Worm (Caenorhabditis elegans) whole organism, young adult: ENCODE results near the gene T23B12.11.
A peak's percentile ranks its signal among the peaks of the same experiment; 100 is the strongest.

Experiments used
- B0019.2 ChIP-seq: fragments of 200-800 bp; sonication (Bioruptor generic); conservative IDR thresholded peaks from 2 replicates; pipeline ENCODE4 v1.3.6; 2022; ENCODE audit warnings: missing genetic modification reagents, missing genetic modification characterization, missing compliant biosample characterization
- B0261.1 ChIP-seq: sonication (generic microtip); optimal IDR thresholded peaks from 2 replicates; lab custom pipeline; 2016; ENCODE audit warnings: mild to moderate bottlenecking, missing genetic modification characterization, moderate library complexity, missing compliant biosample characterization
- F37B4.10 ChIP-seq: fragments of 200-800 bp; sonication (Bioruptor generic); IDR thresholded peaks from 2 replicates; pipeline ENCODE4 v1.3.6; 2022; ENCODE audit warnings: missing genetic modification characterization, missing compliant biosample characterization
- F49E8.2 ChIP-seq: sonication (generic microtip); optimal IDR thresholded peaks from 3 replicates; lab custom pipeline; 2017; ENCODE audit warnings: missing genetic modification characterization, mild to moderate bottlenecking, missing compliant biosample characterization, antibody characterized with exemption, moderate library complexity; ENCODE audit not compliant: insufficient read depth
- K12H6.12 ChIP-seq: fragments of 200-800 bp; sonication (Bioruptor generic); optimal IDR thresholded peaks from 2 replicates; lab custom pipeline; 2018; ENCODE audit warnings: mild to moderate bottlenecking, missing genetic modification characterization, missing compliant biosample characterization
- Y53F4B.3 ChIP-seq: fragments of 200-800 bp; sonication (Bioruptor generic); IDR thresholded peaks from 2 replicates; pipeline ENCODE4 v1.3.6; 2022; ENCODE audit warnings: missing genetic modification reagents, missing genetic modification characterization, missing compliant biosample characterization
- Y53G8AR.9 ChIP-seq: fragments of 200-800 bp; sonication (Bioruptor generic); conservative IDR thresholded peaks from 2 replicates; pipeline ENCODE4 v1.3.6; 2022; ENCODE audit warnings: missing genetic modification reagents, missing genetic modification characterization, missing compliant biosample characterization
- Y56A3A.18 ChIP-seq: fragments of 200-800 bp; sonication (Bioruptor generic); IDR thresholded peaks from 2 replicates; pipeline ENCODE4 v1.3.6; 2022; ENCODE audit warnings: missing genetic modification reagents, missing genetic modification characterization, missing compliant biosample characterization
- Y67H2A.10 ChIP-seq: fragments of 200-800 bp; sonication (Bioruptor generic); conservative IDR thresholded peaks from 2 replicates; pipeline ENCODE4 v1.3.6; 2022; ENCODE audit warnings: missing genetic modification reagents, missing genetic modification characterization, missing compliant biosample characterization
- aptf-2 ChIP-seq: fragments of 200-800 bp; sonication (Bioruptor generic); conservative IDR thresholded peaks from 2 replicates; pipeline ENCODE4 v1.3.6; 2022; ENCODE audit warnings: missing genetic modification reagents, missing genetic modification characterization, missing compliant biosample characterization
- ccch-3 ChIP-seq: fragments of 200-800 bp; sonication (Bioruptor generic); optimal IDR thresholded peaks from 2 replicates; lab custom pipeline; 2018; ENCODE audit warnings: mild to moderate bottlenecking, missing genetic modification characterization, missing compliant biosample characterization
- ceh-100 ChIP-seq: fragments of 200-800 bp; sonication (Bioruptor generic); IDR thresholded peaks from 2 replicates; pipeline ENCODE4 v1.3.6; 2022; ENCODE audit warnings: missing genetic modification reagents, missing genetic modification characterization, missing compliant biosample characterization
- ceh-27 ChIP-seq: fragments of 200-800 bp; sonication (Bioruptor generic); optimal IDR thresholded peaks from 2 replicates; lab custom pipeline; 2018; ENCODE audit warnings: mild to moderate bottlenecking, missing genetic modification characterization, moderate library complexity, missing compliant biosample characterization
- ceh-58 ChIP-seq: fragments of 200-800 bp; sonication (Bioruptor generic); IDR thresholded peaks from 2 replicates; pipeline ENCODE4 v1.3.6; 2022; ENCODE audit warnings: missing genetic modification characterization, missing compliant biosample characterization
- ceh-91 ChIP-seq: fragments of 200-800 bp; sonication (Bioruptor generic); IDR thresholded peaks from 2 replicates; pipeline ENCODE4 v1.3.6; 2022; ENCODE audit warnings: missing genetic modification reagents, missing genetic modification characterization, missing compliant biosample characterization
- chd-7 ChIP-seq: sonication (generic microtip); optimal IDR thresholded peaks from 2 replicates; lab custom pipeline; 2016; ENCODE audit warnings: mild to moderate bottlenecking, missing genetic modification characterization, moderate library complexity, missing compliant biosample characterization
- die-1 ChIP-seq: sonication (generic microtip); optimal IDR thresholded peaks from 2 replicates; lab custom pipeline; 2016; ENCODE audit warnings: missing genotype, mild to moderate bottlenecking, missing genetic modification characterization, missing compliant biosample characterization
- dpff-1 ChIP-seq: sonication (generic microtip); optimal IDR thresholded peaks from 2 replicates; lab custom pipeline; 2017; ENCODE audit warnings: mild to moderate bottlenecking, missing genetic modification characterization, missing compliant biosample characterization
- hlh-26 ChIP-seq: fragments of 200-800 bp; sonication (Bioruptor generic); conservative IDR thresholded peaks from 2 replicates; pipeline ENCODE4 v1.3.6; 2022; ENCODE audit warnings: missing genetic modification reagents, missing genetic modification characterization, missing compliant biosample characterization
- lag-1 ChIP-seq: fragments of 200-800 bp; sonication (Bioruptor generic); IDR thresholded peaks from 2 replicates; pipeline ENCODE4 v1.3.6; 2022; ENCODE audit warnings: missing genetic modification reagents, missing genetic modification characterization, missing compliant biosample characterization
- let-526 ChIP-seq: fragments of 200-800 bp; sonication (Bioruptor generic); IDR thresholded peaks from 2 replicates; pipeline ENCODE4 v1.3.6; 2022; ENCODE audit warnings: missing genetic modification reagents, missing genetic modification characterization, missing compliant biosample characterization
- madf-6 ChIP-seq: fragments of 200-800 bp; sonication (Bioruptor generic); IDR thresholded peaks from 2 replicates; pipeline ENCODE4 v1.3.6; 2022; ENCODE audit warnings: missing genetic modification reagents, missing genetic modification characterization, missing compliant biosample characterization
- mxl-1 ChIP-seq: sonication (generic microtip); optimal IDR thresholded peaks from 2 replicates; lab custom pipeline; 2016; ENCODE audit warnings: missing genetic modification characterization, missing compliant biosample characterization
- nfyb-1 ChIP-seq: fragments of 200-800 bp; sonication (Bioruptor generic); IDR thresholded peaks from 2 replicates; pipeline ENCODE4 v1.3.6; 2022; ENCODE audit warnings: missing genetic modification reagents, missing genetic modification characterization, missing compliant biosample characterization
- nhr-27 ChIP-seq: fragments of 200-800 bp; sonication (Bioruptor generic); optimal IDR thresholded peaks from 2 replicates; lab custom pipeline; 2018; ENCODE audit warnings: mild to moderate bottlenecking, missing genetic modification characterization, moderate library complexity, missing compliant biosample characterization
- pha-4 ChIP-seq: fragments of 150-350 bp; sonication (generic microtip); optimal IDR thresholded peaks from 2 replicates; lab custom pipeline; 2014; ENCODE audit warnings: missing biosample characterization, missing genetic modification reagents, missing genetic modification characterization
- rpc-1 ChIP-seq, 2 experiments: fragments of 150-350 bp in 1 of 2; sonication (generic microtip) in 1 of 2; optimal IDR thresholded peaks; 2 replicates each; lab custom pipeline; 2014 to 2018; ENCODE audit warnings: missing biosample characterization in 1 of 2, missing genetic modification characterization in 1 of 2, missing genetic modification reagents in 1 of 2, missing genotype in 1 of 2
- snpc-4 ChIP-seq, 5 experiments: fragments of 150-350 bp in 1 of 5; sonication (generic microtip) in 4 of 5; optimal IDR thresholded peaks; 2 replicates each; lab custom pipeline; 2014 to 2018; ENCODE audit warnings: missing genetic modification characterization in 5 of 5, missing biosample characterization in 3 of 5, antibody characterized with exemption in 2 of 5, mild to moderate bottlenecking in 2 of 5, missing compliant biosample characterization in 2 of 5, missing genotype in 2 of 5, moderate library complexity in 2 of 5, missing genetic modification reagents in 1 of 5
- sptf-2 ChIP-seq: fragments of 200-800 bp; sonication (Bioruptor generic); optimal IDR thresholded peaks from 2 replicates; lab custom pipeline; 2018; ENCODE audit warnings: mild to moderate bottlenecking, missing genetic modification characterization, missing compliant biosample characterization
- unc-130 ChIP-seq: sonication (generic microtip); optimal IDR thresholded peaks from 2 replicates; lab custom pipeline; 2016; ENCODE audit warnings: missing genetic modification reagents, missing genetic modification characterization, missing compliant biosample characterization
- ztf-18 ChIP-seq: sonication (generic microtip); optimal IDR thresholded peaks from 2 replicates; lab custom pipeline; 2016; ENCODE audit warnings: missing genotype, mild to moderate bottlenecking, missing genetic modification characterization, missing compliant biosample characterization
- ztf-22 ChIP-seq: fragments of 200-800 bp; sonication (Bioruptor generic); optimal IDR thresholded peaks from 2 replicates; lab custom pipeline; 2018; ENCODE audit warnings: mild to moderate bottlenecking, missing genetic modification characterization, moderate library complexity, missing compliant biosample characterization
- ztf-25 ChIP-seq: fragments of 200-800 bp; sonication (Bioruptor generic); IDR thresholded peaks from 2 replicates; pipeline ENCODE4 v1.3.6; 2022; ENCODE audit warnings: missing genetic modification reagents, missing genetic modification characterization, missing compliant biosample characterization
- ztf-28 ChIP-seq: fragments of 200-800 bp; sonication (Bioruptor generic); IDR thresholded peaks from 2 replicates; pipeline ENCODE4 v1.3.6; 2022; ENCODE audit warnings: missing genetic modification reagents, missing genetic modification characterization, missing compliant biosample characterization
- ztf-6 ChIP-seq: fragments of 200-800 bp; sonication (Bioruptor generic); IDR thresholded peaks from 2 replicates; pipeline ENCODE4 v1.3.6; 2022; ENCODE audit warnings: missing genetic modification reagents, missing genetic modification characterization, missing compliant biosample characterization

The T23B12.11 gene

DNA sequence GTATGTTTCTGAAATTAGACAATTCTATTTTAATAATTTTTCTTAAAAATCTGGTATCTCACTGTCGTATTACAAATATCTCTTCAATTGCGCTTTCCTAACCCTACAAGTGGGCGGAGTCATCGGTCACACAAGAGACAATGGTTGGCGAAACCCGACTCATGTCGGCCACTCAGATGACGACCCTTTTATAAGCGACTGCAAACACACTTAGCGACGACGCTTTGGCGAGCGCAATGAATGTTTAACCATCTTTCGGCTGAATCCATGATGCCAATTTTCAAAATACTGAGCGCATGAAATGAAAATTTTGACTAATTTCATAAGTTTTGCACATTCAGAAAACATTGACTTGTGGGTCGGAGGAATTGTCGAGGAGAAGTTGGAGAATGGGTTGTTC lies 45.2 kb downstream of the T23B12.11 start (continued):
- TF ChIP-seq ztf-25 (GFP tag; lab: Robert Waterston, UW) (peak; percentile 100), madf-6 (peak; percentile 94), ztf-28 (GFP tag; lab: Robert Waterston, UW) (peak; percentile 98), B0019.2 (GFP tag; lab: Robert Waterston, UW) (peak; percentile 92), unc-130 (GFP tag; lab: Kevin White, UChicago) (peak; percentile 96), B0261.1 (tag; lab: Kevin White, UChicago) (peak; percentile 99), ccch-3 (GFP tag; lab: Kevin White, UChicago) (peak; percentile 98), ztf-6 (GFP tag; lab: Robert Waterston, UW) (peak; percentile 92), Y53F4B.3 (peak; percentile 94), pha-4 (tag; lab: Kevin White, UChicago) (no peak), aptf-2 (GFP tag; lab: Robert Waterston, UW) (peak; percentile 89), let-526 (GFP tag; lab: Robert Waterston, UW) (peak; percentile 96), F37B4.10 (GFP tag; lab: Robert Waterston, UW) (peak; percentile 99), rpc-1 (optimal IDR thresholded peaks at IDR 0.05; lab: Kevin White, UChicago) (peak; percentile 98), rpc-1 (tag; optimal IDR thresholded peaks at IDR 0.05; lab: Kevin White, UChicago) (peak; percentile 100), Y53G8AR.9 (peak; percentile 99), mxl-1 (peak; percentile 99), nhr-27 (tag; lab: Kevin White, UChicago) (peak; percentile 100), hlh-26 (GFP tag; lab: Robert Waterston, UW) (peak; percentile 85), F49E8.2 (tag; lab: Kevin White, UChicago) (peak; percentile 72), ztf-22 (GFP tag; lab: Kevin White, UChicago) (peak; percentile 99), chd-7 (tag; lab: Kevin White, UChicago) (peak; percentile 100), lag-1 (peak; percentile 100), Y67H2A.10 (GFP tag; lab: Robert Waterston, UW) (peak; percentile 89), Y56A3A.18 (GFP tag; lab: Robert Waterston, UW) (peak; percentile 100), ztf-18 (peak; percentile 89), ceh-27 (peak; percentile 99), sptf-2 (peak; percentile 100), dpff-1 (tag; lab: Kevin White, UChicago) (peak; percentile 96), ceh-100 (GFP tag; lab: Robert Waterston, UW) (peak; percentile 91), die-1 (tag; lab: Kevin White, UChicago) (peak; percentile 99), K12H6.12 (tag; lab: Kevin White, UChicago) (peak; percentile 94), nfyb-1 (GFP tag; lab: Robert Waterston, UW) (peak; percentile 99), ceh-91 (GFP tag; lab: Robert Waterston, UW) (peak; percentile 78), snpc-4 (GFP tag; optimal IDR thresholded peaks at IDR 0.05; lab: Kevin White, UChicago) (peak; percentile 99), snpc-4 (tag; optimal IDR thresholded peaks at IDR 0.05; lab: Kevin White, UChicago) (peak; percentile 99 to 100 (median 100)), ceh-58 (GFP tag; lab: Robert Waterston, UW) (peak; percentile 100)
